Worm (Caenorhabditis elegans) whole organism, late embryonic: ENCODE results near the gene rad-50.

Experiments
- K02D7.2 ChIP-seq: sonication (generic microtip); optimal IDR thresholded peaks from 2 replicates; lab custom pipeline; 2017; ENCODE audit warnings: mild to moderate bottlenecking, missing genetic modification characterization, missing compliant biosample characterization
- ceh-34 ChIP-seq: sonication (generic microtip); optimal IDR thresholded peaks from 2 replicates; lab custom pipeline; 2016; ENCODE audit warnings: mild to moderate bottlenecking, missing genetic modification characterization, missing compliant biosample characterization
- nfya-1 ChIP-seq: sonication (generic microtip); optimal IDR thresholded peaks from 2 replicates; lab custom pipeline; 2017; ENCODE audit warnings: missing genetic modification characterization, mild to moderate bottlenecking, missing compliant biosample characterization, antibody characterized with exemption, moderate library complexity

ce11 chrV:12251041-12251440, 5.6 kb downstream of the rad-50 start, which contains the start of gene T04H1.5:
- TF ChIP-seq ceh-34: no peak
- no peak for TF ChIP-seq nfya-1 (tag; lab: Kevin White, UChicago)
- no peak for TF ChIP-seq K02D7.2 (tag; lab: Kevin White, UChicago)
